Worm (Caenorhabditis elegans) whole organism, young adult: ENCODE measurements around the gene C09G5.13.

Experiments
- B0019.2 ChIP-seq: fragments of 200-800 bp; sonication (Bioruptor generic); conservative IDR thresholded peaks from 2 replicates; pipeline ENCODE4 v1.3.6; 2022; ENCODE audit warnings: missing genetic modification reagents, missing genetic modification characterization, missing compliant biosample characterization
- B0035.1 ChIP-seq: sonication (generic microtip); optimal IDR thresholded peaks from 2 replicates; lab custom pipeline; 2016; ENCODE audit warnings: missing genetic modification characterization, mild to moderate bottlenecking, missing compliant biosample characterization, missing genotype, missing genetic modification reagents
- B0336.3 ChIP-seq: fragments of 200-800 bp; sonication (Bioruptor generic); IDR thresholded peaks from 2 replicates; pipeline ENCODE4 v1.3.6; 2022; ENCODE audit warnings: missing genetic modification characterization, missing compliant biosample characterization
- C06A6.2 ChIP-seq: fragments of 200-800 bp; sonication (Bioruptor generic); conservative IDR thresholded peaks from 2 replicates; pipeline ENCODE4 v1.3.6; 2022; ENCODE audit warnings: missing genetic modification characterization, missing compliant biosample characterization
- C17E4.6 ChIP-seq: fragments of 200-800 bp; sonication (Bioruptor generic); IDR thresholded peaks from 2 replicates; pipeline ENCODE4 v1.3.6; 2022; ENCODE audit warnings: missing genetic modification reagents, missing genetic modification characterization, missing compliant biosample characterization
- D2030.7 ChIP-seq: fragments of 200-800 bp; sonication (Bioruptor generic); IDR thresholded peaks from 2 replicates; pipeline ENCODE4 v1.3.6; 2022; ENCODE audit warnings: missing genetic modification reagents, missing genetic modification characterization, missing compliant biosample characterization
- F22D6.2 ChIP-seq: sonication (generic microtip); optimal IDR thresholded peaks from 2 replicates; lab custom pipeline; 2016; ENCODE audit warnings: mild to moderate bottlenecking, missing genetic modification characterization, missing compliant biosample characterization
- F57C9.4 ChIP-seq: sonication (generic microtip); optimal IDR thresholded peaks from 2 replicates; lab custom pipeline; 2017; ENCODE audit warnings: mild to moderate bottlenecking, missing genetic modification characterization, missing compliant biosample characterization
- T07F8.4 ChIP-seq: sonication (generic microtip); optimal IDR thresholded peaks from 2 replicates; lab custom pipeline; 2016; ENCODE audit warnings: mild to moderate bottlenecking, missing genetic modification characterization, moderate library complexity, missing compliant biosample characterization
- akir-1 ChIP-seq: fragments of 200-800 bp; sonication (Bioruptor generic); optimal IDR thresholded peaks from 2 replicates; lab custom pipeline; 2018; ENCODE audit warnings: mild to moderate bottlenecking, missing genetic modification characterization, moderate library complexity, missing compliant biosample characterization
- ama-1 ChIP-seq, 3 experiments: fragments of 150-350 bp in 1 of 3; sonication (generic microtip) in 2 of 3; optimal IDR thresholded peaks; 2 replicates each; lab custom pipeline; 2014 to 2018; ENCODE audit warnings: missing biosample characterization in 2 of 3, missing genetic modification characterization in 2 of 3, missing genetic modification reagents in 2 of 3
- aptf-3 ChIP-seq: fragments of 200-800 bp; sonication (Bioruptor generic); IDR thresholded peaks from 2 replicates; pipeline ENCODE4 v1.3.6; 2022; ENCODE audit warnings: missing genetic modification characterization, missing compliant biosample characterization
- attf-3 ChIP-seq: fragments of 200-800 bp; sonication (Bioruptor generic); conservative IDR thresholded peaks from 2 replicates; pipeline ENCODE4 v1.3.6; 2022; ENCODE audit warnings: missing genetic modification reagents, missing genetic modification characterization, missing compliant biosample characterization
- attf-6 ChIP-seq: fragments of 200-800 bp; sonication (Bioruptor generic); IDR thresholded peaks from 2 replicates; pipeline ENCODE4 v1.3.6; 2022; ENCODE audit warnings: missing genetic modification reagents, missing genetic modification characterization, missing compliant biosample characterization
- cebp-2 ChIP-seq: fragments of 200-800 bp; sonication (Bioruptor generic); IDR thresholded peaks from 2 replicates; pipeline ENCODE4 v1.3.6; 2022; ENCODE audit warnings: missing genetic modification characterization, missing compliant biosample characterization
- ceh-79 ChIP-seq: sonication (generic microtip); optimal IDR thresholded peaks from 2 replicates; lab custom pipeline; 2017; ENCODE audit warnings: mild to moderate bottlenecking, missing genetic modification characterization, missing compliant biosample characterization
- dpff-1 ChIP-seq: sonication (generic microtip); optimal IDR thresholded peaks from 2 replicates; lab custom pipeline; 2017; ENCODE audit warnings: mild to moderate bottlenecking, missing genetic modification characterization, missing compliant biosample characterization
- efl-1 ChIP-seq: fragments of 150-350 bp; optimal IDR thresholded peaks from 2 replicates; lab custom pipeline; 2014; ENCODE audit warnings: missing biosample characterization, missing genetic modification reagents, missing genetic modification characterization
- egrh-3 ChIP-seq: fragments of 200-800 bp; sonication (Bioruptor generic); IDR thresholded peaks from 2 replicates; pipeline ENCODE4 v1.3.6; 2022; ENCODE audit warnings: missing genetic modification reagents, missing genetic modification characterization, missing compliant biosample characterization
- ekl-4 ChIP-seq: fragments of 200-800 bp; sonication (Bioruptor generic); IDR thresholded peaks from 2 replicates; pipeline ENCODE4 v1.3.6; 2022; ENCODE audit warnings: missing genetic modification reagents, missing genetic modification characterization, missing compliant biosample characterization
- fkh-3 ChIP-seq: sonication (generic microtip); optimal IDR thresholded peaks from 2 replicates; lab custom pipeline; 2016; ENCODE audit warnings: mild to moderate bottlenecking, missing genetic modification characterization, missing compliant biosample characterization
- hmg-1.2 ChIP-seq: fragments of 200-800 bp; sonication (Bioruptor generic); IDR thresholded peaks from 2 replicates; pipeline ENCODE4 v1.3.6; 2022; ENCODE audit warnings: missing genetic modification reagents, missing genetic modification characterization, missing compliant biosample characterization
- hsf-1 ChIP-seq: fragments of 200-800 bp; sonication (Bioruptor generic); IDR thresholded peaks from 2 replicates; pipeline ENCODE4 v1.3.6; 2022; ENCODE audit warnings: missing genetic modification reagents, missing genetic modification characterization, missing compliant biosample characterization
- let-526 ChIP-seq: fragments of 200-800 bp; sonication (Bioruptor generic); IDR thresholded peaks from 2 replicates; pipeline ENCODE4 v1.3.6; 2022; ENCODE audit warnings: missing genetic modification reagents, missing genetic modification characterization, missing compliant biosample characterization
- lin-54 ChIP-seq: fragments of 200-800 bp; sonication (Bioruptor generic); optimal IDR thresholded peaks from 2 replicates; lab custom pipeline; 2018; ENCODE audit warnings: mild to moderate bottlenecking, missing genetic modification characterization, missing compliant biosample characterization
- lir-1 ChIP-seq: fragments of 200-800 bp; sonication (Bioruptor generic); conservative IDR thresholded peaks from 2 replicates; pipeline ENCODE4 v1.3.6; 2022; ENCODE audit warnings: missing genetic modification reagents, missing genetic modification characterization, missing compliant biosample characterization
- madf-3 ChIP-seq: fragments of 200-800 bp; sonication (Bioruptor generic); IDR thresholded peaks from 2 replicates; pipeline ENCODE4 v1.3.6; 2022; ENCODE audit warnings: missing genetic modification reagents, missing genetic modification characterization, missing compliant biosample characterization
- madf-8 ChIP-seq: fragments of 200-800 bp; sonication (Bioruptor generic); conservative IDR thresholded peaks from 2 replicates; pipeline ENCODE4 v1.3.6; 2022; ENCODE audit warnings: missing genetic modification reagents, missing genetic modification characterization, missing compliant biosample characterization
- mel-28 ChIP-seq: sonication (generic microtip); optimal IDR thresholded peaks from 2 replicates; lab custom pipeline; 2016; ENCODE audit warnings: borderline replicate concordance, mild to moderate bottlenecking, missing genetic modification characterization, missing compliant biosample characterization
- mxl-1 ChIP-seq: sonication (generic microtip); optimal IDR thresholded peaks from 2 replicates; lab custom pipeline; 2016; ENCODE audit warnings: missing genetic modification characterization, missing compliant biosample characterization
- nhr-179 ChIP-seq: sonication (generic microtip); optimal IDR thresholded peaks from 2 replicates; lab custom pipeline; 2016; ENCODE audit warnings: mild to moderate bottlenecking, missing genetic modification characterization, missing compliant biosample characterization
- nhr-27 ChIP-seq: fragments of 200-800 bp; sonication (Bioruptor generic); optimal IDR thresholded peaks from 2 replicates; lab custom pipeline; 2018; ENCODE audit warnings: mild to moderate bottlenecking, missing genetic modification characterization, moderate library complexity, missing compliant biosample characterization
- nhr-80 ChIP-seq: sonication (generic microtip); optimal IDR thresholded peaks from 2 replicates; lab custom pipeline; 2016; ENCODE audit warnings: missing genetic modification characterization, missing compliant biosample characterization
- nhr-90 ChIP-seq: sonication (generic microtip); optimal IDR thresholded peaks from 2 replicates; lab custom pipeline; 2016; ENCODE audit warnings: missing genotype, mild to moderate bottlenecking, missing genetic modification characterization, missing compliant biosample characterization
- pbrm-1 ChIP-seq: fragments of 200-800 bp; sonication (Bioruptor generic); IDR thresholded peaks from 2 replicates; pipeline ENCODE4 v1.3.6; 2022; ENCODE audit warnings: missing genetic modification reagents, missing genetic modification characterization, missing compliant biosample characterization
- tbp1 ChIP-seq: fragments of 200-800 bp; sonication (Bioruptor generic); optimal IDR thresholded peaks from 2 replicates; lab custom pipeline; 2018; ENCODE audit warnings: mild to moderate bottlenecking, missing genetic modification characterization, missing compliant biosample characterization
- tbx-9 ChIP-seq: sonication (generic microtip); optimal IDR thresholded peaks from 2 replicates; lab custom pipeline; 2016; ENCODE audit warnings: borderline replicate concordance, missing genetic modification characterization, inconsistent platforms, missing compliant biosample characterization
- unc-130 ChIP-seq: sonication (generic microtip); optimal IDR thresholded peaks from 2 replicates; lab custom pipeline; 2016; ENCODE audit warnings: missing genetic modification reagents, missing genetic modification characterization, missing compliant biosample characterization
- zfh-2 ChIP-seq: fragments of 200-800 bp; sonication (Bioruptor generic); conservative IDR thresholded peaks from 2 replicates; pipeline ENCODE4 v1.3.6; 2022; ENCODE audit warnings: missing genetic modification reagents, missing genetic modification characterization, missing compliant biosample characterization
- ztf-18 ChIP-seq: sonication (generic microtip); optimal IDR thresholded peaks from 2 replicates; lab custom pipeline; 2016; ENCODE audit warnings: missing genotype, mild to moderate bottlenecking, missing genetic modification characterization, missing compliant biosample characterization
- ztf-26 ChIP-seq: sonication (generic microtip); optimal IDR thresholded peaks from 2 replicates; lab custom pipeline; 2017; ENCODE audit warnings: missing genetic modification characterization, missing compliant biosample characterization

Gene C09G5.13

ce11 chrII:10693655-10694054 is 23.6 kb upstream of the C09G5.13 start, which contains the start of gene gbh-1:
TSS of gene gbh-1 (minus strand) at chrII:10693803.
- 0 out of 2 replicates have a peak, but pooled peaks have one; percentile 8 for TF ChIP-seq hmg-1.2 (GFP tag; lab: Robert Waterston, UW)
- TF ChIP-seq ekl-4 (GFP tag; lab: Robert Waterston, UW), result no peak
- no peak for TF ChIP-seq ztf-18 (tag; lab: Kevin White, UChicago)
- TF ChIP-seq T07F8.4 (tag; lab: Kevin White, UChicago), result no peak
- no peak for TF ChIP-seq unc-130
- TF ChIP-seq efl-1, result no peak
- no peak for TF ChIP-seq nhr-179
- peak; percentile 26 for TF ChIP-seq nhr-80 (tag; lab: Kevin White, UChicago)
- TF ChIP-seq C06A6.2 (GFP tag; lab: Robert Waterston, UW), result no peak

ce11 chrII:10694713-10695112 is 22.5 kb upstream of the C09G5.13 start, which contains the start of gene lgc-57:
TSS of gene lgc-57 (plus strand) at chrII:10695013.
- TF ChIP-seq aptf-3 (GFP tag; lab: Robert Waterston, UW) (no peak), B0035.1 (tag; lab: Kevin White, UChicago) (no peak), ceh-79 (tag; lab: Kevin White, UChicago) (no peak), lin-54 (GFP tag; lab: Kevin White, UChicago) (no peak), C17E4.6 (GFP tag; lab: Robert Waterston, UW) (no peak), F57C9.4 (tag; lab: Kevin White, UChicago) (no peak), dpff-1 (tag; lab: Kevin White, UChicago) (no peak), pbrm-1 (GFP tag; lab: Robert Waterston, UW) (no peak), egrh-3 (GFP tag; lab: Robert Waterston, UW) (no peak), madf-3 (GFP tag; lab: Robert Waterston, UW) (no peak), let-526 (no peak)

- TF ChIP-seq fkh-3 (tag; lab: Kevin White, UChicago), result no peak
- no peak for TF ChIP-seq nhr-27 (tag; lab: Kevin White, UChicago)
- TF ChIP-seq madf-3 (GFP tag; lab: Robert Waterston, UW), result no peak
- no peak for TF ChIP-seq efl-1
- no peak for TF ChIP-seq mel-28 (tag; lab: Kevin White, UChicago)
- TF ChIP-seq attf-6, result no peak
- TF ChIP-seq B0019.2 (GFP tag; lab: Robert Waterston, UW), result no peak
- TF ChIP-seq F22D6.2, result no peak
- no peak for TF ChIP-seq tbp1 (GFP tag; lab: Kevin White, UChicago)
- no peak for TF ChIP-seq madf-8 (GFP tag; lab: Robert Waterston, UW)
- TF ChIP-seq ama-1 (optimal IDR thresholded peaks at IDR 0.05; lab: Kevin White, UChicago), result no peak
- TF ChIP-seq ama-1 (GFP tag; optimal IDR thresholded peaks at IDR 0.05; lab: Kevin White, UChicago), result no peak
- TF ChIP-seq lir-1 (GFP tag; lab: Robert Waterston, UW), result no peak
- TF ChIP-seq F57C9.4 (tag; lab: Kevin White, UChicago), result no peak
- no peak for TF ChIP-seq nhr-90 (tag; lab: Kevin White, UChicago)
- no peak for TF ChIP-seq mxl-1 (tag; lab: Kevin White, UChicago)
- no peak for TF ChIP-seq akir-1 (GFP tag; lab: Kevin White, UChicago)
Measured at ce11 chrII:10696060-10696459, 21.2 kb upstream of the C09G5.13 start.

- no peak for TF ChIP-seq attf-3
- no peak for TF ChIP-seq cebp-2 (GFP tag; lab: Robert Waterston, UW)
- no peak for TF ChIP-seq F22D6.2
- no peak for TF ChIP-seq nhr-90 (tag; lab: Kevin White, UChicago)
- TF ChIP-seq hsf-1 (GFP tag; lab: Robert Waterston, UW), result no peak
- TF ChIP-seq pbrm-1 (GFP tag; lab: Robert Waterston, UW), result peak; percentile 13; the same call in 1 of the 2 replicates
- no peak for TF ChIP-seq efl-1
- TF ChIP-seq tbx-9 (tag; lab: Kevin White, UChicago), result no peak
- TF ChIP-seq ama-1 (optimal IDR thresholded peaks at IDR 0.05; lab: Kevin White, UChicago), result no peak
- no peak for TF ChIP-seq ama-1 (GFP tag; optimal IDR thresholded peaks at IDR 0.05; lab: Kevin White, UChicago)
- TF ChIP-seq ekl-4 (GFP tag; lab: Robert Waterston, UW), result no peak
- no peak for TF ChIP-seq B0336.3 (GFP tag; lab: Robert Waterston, UW)
- peak; percentile 88 for TF ChIP-seq zfh-2 (GFP tag; lab: Robert Waterston, UW)
- TF ChIP-seq ztf-26 (tag; lab: Kevin White, UChicago), result no peak
- peak; percentile 68; the same call in 1 of the 2 replicates for TF ChIP-seq egrh-3 (GFP tag; lab: Robert Waterston, UW)
- TF ChIP-seq D2030.7 (GFP tag; lab: Robert Waterston, UW), result no peak
- TF ChIP-seq fkh-3 (tag; lab: Kevin White, UChicago), result no peak
- TF ChIP-seq lir-1 (GFP tag; lab: Robert Waterston, UW), result no peak
- no peak for TF ChIP-seq ztf-18 (tag; lab: Kevin White, UChicago)
Measured at ce11 chrII:10703594-10704384, 13.4 kb upstream of the C09G5.13 start, which contains the start of gene col-79. TSS of gene col-79 (plus strand) at chrII:10703613.
